Worm (Caenorhabditis elegans) whole organism, L4 larva: ENCODE results near the gene F37H8.6.

Experiments used
- D1046.2 ChIP-seq: fragments of 200-800 bp; sonication (Bioruptor generic); IDR thresholded peaks from 2 replicates; pipeline ENCODE4 v1.3.6; 2022; ENCODE audit warnings: missing genetic modification characterization, missing compliant biosample characterization
- F26F4.8 ChIP-seq: fragments of 200-800 bp; sonication (Bioruptor generic); conservative IDR thresholded peaks from 2 replicates; pipeline ENCODE4 v1.3.6; 2022; ENCODE audit warnings: missing genetic modification characterization, missing compliant biosample characterization
- F49E8.2 ChIP-seq: sonication (generic microtip); optimal IDR thresholded peaks from 2 replicates; lab custom pipeline; 2016; ENCODE audit warnings: missing compliant biosample characterization, mild to moderate bottlenecking, missing genetic modification characterization, borderline replicate concordance
- T20F7.1 ChIP-seq: fragments of 200-800 bp; sonication (Bioruptor generic); optimal IDR thresholded peaks from 2 replicates; lab custom pipeline; 2018; ENCODE audit warnings: mild to moderate bottlenecking, missing genetic modification characterization, missing compliant biosample characterization
- T26A8.4 ChIP-seq: fragments of 200-800 bp; sonication (Bioruptor generic); IDR thresholded peaks from 2 replicates; pipeline ENCODE4 v1.3.6; 2022; ENCODE audit warnings: missing genetic modification characterization, missing compliant biosample characterization
- Y48G9A.11 ChIP-seq: fragments of 200-800 bp; sonication (Bioruptor generic); IDR thresholded peaks from 2 replicates; pipeline ENCODE4 v1.3.6; 2022; ENCODE audit warnings: missing genetic modification reagents, missing genetic modification characterization, missing compliant biosample characterization
- Y5F2A.4 ChIP-seq: fragments of 200-800 bp; sonication (Bioruptor generic); optimal IDR thresholded peaks from 2 replicates; lab custom pipeline; 2018; ENCODE audit warnings: mild to moderate bottlenecking, missing genetic modification characterization, missing compliant biosample characterization
- aha-1 ChIP-seq: fragments of 150-350 bp; peaks from one replicate; lab custom pipeline; 2014; ENCODE audit warnings: missing biosample characterization, missing genetic modification characterization
- ceh-82 ChIP-seq: sonication (generic microtip); optimal IDR thresholded peaks from 2 replicates; lab custom pipeline; 2017; ENCODE audit warnings: missing biosample characterization, missing genetic modification characterization
- ces-1 ChIP-seq: fragments of 150-350 bp; sonication (generic microtip); optimal IDR thresholded peaks from 4 replicates; lab custom pipeline; 2014; ENCODE audit warnings: missing biosample characterization, missing genetic modification reagents, missing genetic modification characterization
- daf-19 ChIP-seq: fragments of 200-800 bp; sonication (Bioruptor generic); conservative IDR thresholded peaks from 2 replicates; pipeline ENCODE4 v1.3.6; 2022; ENCODE audit warnings: missing genetic modification characterization, missing compliant biosample characterization
- daf-8 ChIP-seq: fragments of 200-800 bp; sonication (Bioruptor generic); IDR thresholded peaks from 2 replicates; pipeline ENCODE4 v1.3.6; 2022; ENCODE audit warnings: missing genetic modification characterization, missing compliant biosample characterization
- dmd-8 ChIP-seq: fragments of 200-800 bp; sonication (Bioruptor generic); IDR thresholded peaks from 2 replicates; pipeline ENCODE4 v1.3.6; 2022; ENCODE audit warnings: missing genetic modification characterization, missing compliant biosample characterization
- dmd-9 ChIP-seq: fragments of 200-800 bp; sonication (Bioruptor generic); IDR thresholded peaks from 2 replicates; pipeline ENCODE4 v1.3.6; 2022; ENCODE audit warnings: missing genetic modification reagents, missing genetic modification characterization, missing compliant biosample characterization
- dpl-1 ChIP-seq: fragments of 150-350 bp; optimal IDR thresholded peaks from 2 replicates; lab custom pipeline; 2014; ENCODE audit warnings: missing biosample characterization, missing genetic modification reagents, missing genetic modification characterization
- dve-1 ChIP-seq: sonication (generic microtip); optimal IDR thresholded peaks from 2 replicates; lab custom pipeline; 2017; ENCODE audit warnings: antibody characterized with exemption, mild to moderate bottlenecking, missing genetic modification characterization, missing compliant biosample characterization; ENCODE audit not compliant: insufficient read depth
- egl-43 ChIP-seq: fragments of 200-800 bp; sonication (Bioruptor generic); IDR thresholded peaks from 2 replicates; pipeline ENCODE4 v1.3.6; 2022; ENCODE audit warnings: missing genetic modification reagents, missing genetic modification characterization, missing compliant biosample characterization
- fos-1 ChIP-seq: fragments of 150-350 bp; optimal IDR thresholded peaks from 2 replicates; lab custom pipeline; 2014; ENCODE audit warnings: missing biosample characterization, missing genetic modification characterization
- gei-8 ChIP-seq: fragments of 200-800 bp; sonication (Bioruptor generic); optimal IDR thresholded peaks from 2 replicates; lab custom pipeline; 2018; ENCODE audit warnings: mild to moderate bottlenecking, missing genetic modification characterization, missing compliant biosample characterization
- hif-1 ChIP-seq, 2 experiments: sonication (generic microtip); optimal IDR thresholded peaks; 2 replicates each; lab custom pipeline; 2016 to 2017; ENCODE audit warnings: missing compliant biosample characterization in 2 of 2, missing genetic modification characterization in 2 of 2, missing genetic modification reagents in 2 of 2, missing genotype in 2 of 2, mild to moderate bottlenecking in 1 of 2
- hmg-1.1 ChIP-seq: fragments of 200-800 bp; sonication (Bioruptor generic); IDR thresholded peaks from 2 replicates; pipeline ENCODE4 v1.3.6; 2022; ENCODE audit warnings: missing genetic modification reagents, missing genetic modification characterization, missing compliant biosample characterization
- jun-1 ChIP-seq: fragments of 150-350 bp; optimal IDR thresholded peaks from 2 replicates; lab custom pipeline; 2014; ENCODE audit warnings: missing biosample characterization, missing genetic modification reagents, missing genetic modification characterization
- lim-7 ChIP-seq: fragments of 200-800 bp; sonication (Bioruptor generic); IDR thresholded peaks from 2 replicates; pipeline ENCODE4 v1.3.6; 2022; ENCODE audit warnings: missing genetic modification characterization, missing compliant biosample characterization
- lin-1 ChIP-seq: fragments of 200-800 bp; sonication (Bioruptor generic); IDR thresholded peaks from 2 replicates; pipeline ENCODE4 v1.3.6; 2022; ENCODE audit warnings: missing genetic modification reagents, missing genetic modification characterization, missing compliant biosample characterization
- lin-39 ChIP-seq: fragments of 150-350 bp; optimal IDR thresholded peaks from 2 replicates; lab custom pipeline; 2014; ENCODE audit warnings: missing biosample characterization, missing genetic modification reagents, missing genetic modification characterization
- lir-3 ChIP-seq: sonication (generic microtip); optimal IDR thresholded peaks from 2 replicates; lab custom pipeline; 2016; ENCODE audit warnings: mild to moderate bottlenecking, missing genetic modification characterization, missing compliant biosample characterization
- mdt-29 ChIP-seq: fragments of 200-800 bp; sonication (Bioruptor generic); IDR thresholded peaks from 2 replicates; pipeline ENCODE4 v1.3.6; 2022; ENCODE audit warnings: missing genetic modification reagents, missing genetic modification characterization, missing compliant biosample characterization
- mxl-2 ChIP-seq: fragments of 200-800 bp; sonication (Bioruptor generic); conservative IDR thresholded peaks from 2 replicates; pipeline ENCODE4 v1.3.6; 2022; ENCODE audit warnings: missing genetic modification reagents, missing genetic modification characterization, missing compliant biosample characterization
- nhr-10 ChIP-seq: fragments of 150-350 bp; optimal IDR thresholded peaks from 2 replicates; lab custom pipeline; 2014; ENCODE audit warnings: missing biosample characterization, missing genetic modification characterization
- nhr-102 ChIP-seq: sonication (generic microtip); optimal IDR thresholded peaks from 2 replicates; lab custom pipeline; 2016; ENCODE audit warnings: mild to moderate bottlenecking, missing genetic modification characterization, moderate library complexity, missing compliant biosample characterization
- nhr-28 ChIP-seq: fragments of 150-350 bp; optimal IDR thresholded peaks from 2 replicates; lab custom pipeline; 2014; ENCODE audit warnings: missing biosample characterization, missing genetic modification characterization
- nhr-42 ChIP-seq: fragments of 200-800 bp; sonication (Bioruptor generic); IDR thresholded peaks from 2 replicates; pipeline ENCODE4 v1.3.6; 2022; ENCODE audit warnings: missing genetic modification characterization, missing compliant biosample characterization
- nhr-48 ChIP-seq: sonication (generic microtip); optimal IDR thresholded peaks from 2 replicates; lab custom pipeline; 2016; ENCODE audit warnings: mild to moderate bottlenecking, missing genetic modification characterization, missing compliant biosample characterization
- nhr-76 ChIP-seq: fragments of 150-350 bp; optimal IDR thresholded peaks from 2 replicates; lab custom pipeline; 2014; ENCODE audit warnings: missing biosample characterization, missing genetic modification characterization
- nhr-77 ChIP-seq: fragments of 150-350 bp; optimal IDR thresholded peaks from 2 replicates; lab custom pipeline; 2014; ENCODE audit warnings: missing biosample characterization, missing genetic modification characterization
- php-3 ChIP-seq: fragments of 200-800 bp; sonication (Bioruptor generic); IDR thresholded peaks from 2 replicates; pipeline ENCODE4 v1.3.6; 2022; ENCODE audit warnings: missing genetic modification reagents, missing genetic modification characterization, missing compliant biosample characterization
- set-16 ChIP-seq: fragments of 200-800 bp; sonication (Bioruptor generic); IDR thresholded peaks from 2 replicates; pipeline ENCODE4 v1.3.6; 2022; ENCODE audit warnings: missing genetic modification reagents, missing genetic modification characterization, missing compliant biosample characterization
- spr-1 ChIP-seq: sonication (generic microtip); optimal IDR thresholded peaks from 2 replicates; lab custom pipeline; 2016; ENCODE audit warnings: mild to moderate bottlenecking, missing genetic modification characterization, missing compliant biosample characterization
- unc-39 ChIP-seq: sonication (generic microtip); optimal IDR thresholded peaks from 2 replicates; lab custom pipeline; 2017; ENCODE audit warnings: missing biosample characterization, missing genetic modification characterization
- zfp-3 ChIP-seq: fragments of 200-800 bp; sonication (Bioruptor generic); conservative IDR thresholded peaks from 2 replicates; pipeline ENCODE4 v1.3.6; 2022; ENCODE audit warnings: missing genetic modification reagents, missing genetic modification characterization, missing compliant biosample characterization
- zip-2 ChIP-seq: fragments of 150-350 bp; optimal IDR thresholded peaks from 2 replicates; lab custom pipeline; 2014; ENCODE audit warnings: missing biosample characterization, missing genetic modification characterization

The F37H8.6 gene

ce11 chrII:11224045-11224481 is 46.8 kb upstream of the F37H8.6 start (continued):
- peak; percentile 64; the same call in 1 of the 2 replicates for TF ChIP-seq php-3 (GFP tag; lab: Robert Waterston, UW)
- TF ChIP-seq T20F7.1: no peak
- 0 out of 2 replicates have a peak, but pooled peaks have one; percentile 50 for TF ChIP-seq lim-7 (GFP tag; lab: Robert Waterston, UW)
- no peak for TF ChIP-seq daf-8 (GFP tag; lab: Robert Waterston, UW)
- peak; percentile 78; the same call in 1 of the 2 replicates for TF ChIP-seq nhr-42 (GFP tag; lab: Robert Waterston, UW)
- peak; percentile 24 for TF ChIP-seq gei-8 (GFP tag; lab: Kevin White, UChicago)
- TF ChIP-seq fos-1 (tag; lab: Kevin White, UChicago): no peak
- TF ChIP-seq egl-43: no peak
- TF ChIP-seq nhr-102: peak; percentile 86
- no peak for TF ChIP-seq nhr-76 (tag; lab: Kevin White, UChicago)
- TF ChIP-seq nhr-77: peak; percentile 47
- no peak for TF ChIP-seq lin-1 (GFP tag; lab: Robert Waterston, UW)
- TF ChIP-seq hif-1 (tag; optimal IDR thresholded peaks at IDR 0.05; lab: Kevin White, UChicago): no peak
- TF ChIP-seq ceh-82 (tag; lab: Kevin White, UChicago): no peak
- TF ChIP-seq Y5F2A.4 (GFP tag; lab: Kevin White, UChicago): no peak
- TF ChIP-seq F26F4.8 (GFP tag; lab: Robert Waterston, UW): no peak
- no peak for TF ChIP-seq lin-39 (tag; lab: Kevin White, UChicago)
- peak; percentile 44 for TF ChIP-seq nhr-48 (tag; lab: Kevin White, UChicago)
- no peak for TF ChIP-seq ces-1 (GFP tag; lab: Kevin White, UChicago)
- TF ChIP-seq daf-19 (GFP tag; lab: Robert Waterston, UW): peak; percentile 67; the same call in 1 of the 2 replicates
- TF ChIP-seq nhr-28: peak; percentile 72

- TF ChIP-seq dmd-8 (GFP tag; lab: Robert Waterston, UW) (0 out of 2 replicates have a peak, but pooled peaks have one; percentile 22), set-16 (peak; percentile 75), lin-39 (tag; lab: Kevin White, UChicago) (no peak)
These were observed 44.6 kb upstream of the F37H8.6 start, which contains the start of gene plpr-1 for ce11 chrII:11221771-11222355. Gene plpr-1 (plus strand): TSS chrII:11222305.

- TF ChIP-seq hmg-1.1 (GFP tag; lab: Robert Waterston, UW): peak; percentile 33; the same call in 1 of the 2 replicates
- peak; percentile 80 for TF ChIP-seq set-16
- TF ChIP-seq lim-7 (GFP tag; lab: Robert Waterston, UW): peak; percentile 38
- peak; percentile 52; the same call in 1 of the 2 replicates for TF ChIP-seq egl-43
- TF ChIP-seq T26A8.4 (GFP tag; lab: Robert Waterston, UW): peak; percentile 39; the same call in 1 of the 2 replicates
- TF ChIP-seq dmd-9 (GFP tag; lab: Robert Waterston, UW): 0 out of 2 replicates have a peak, but pooled peaks have one; percentile 19
- TF ChIP-seq mxl-2 (GFP tag; lab: Robert Waterston, UW): peak; percentile 38; the same call in 1 of the 2 replicates
These were observed 34.4 kb upstream of the F37H8.6 start for ce11 chrII:11211661-11212060.

- TF ChIP-seq nhr-28 (peak; percentile 46), spr-1 (tag; lab: Kevin White, UChicago) (no peak)
- TF ChIP-seq, all 104 proteins: peak for 1
These were observed 28.5 kb upstream of the F37H8.6 start for ce11 chrII:11205783-11206182.

ce11 chrII:11204731-11205130 is 27.5 kb upstream of the F37H8.6 start:
- no peak for TF ChIP-seq Y48G9A.11 (GFP tag; lab: Robert Waterston, UW)
- no peak for TF ChIP-seq T26A8.4 (GFP tag; lab: Robert Waterston, UW)
- no peak for TF ChIP-seq dpl-1 (GFP tag; lab: Kevin White, UChicago)
- no peak for TF ChIP-seq Y5F2A.4 (GFP tag; lab: Kevin White, UChicago)
- no peak for TF ChIP-seq unc-39 (tag; lab: Kevin White, UChicago)
- TF ChIP-seq lir-3 (tag; lab: Kevin White, UChicago): no peak
- no peak for TF ChIP-seq D1046.2 (GFP tag; lab: Robert Waterston, UW)
- TF ChIP-seq spr-1 (tag; lab: Kevin White, UChicago): no peak
- no peak for TF ChIP-seq zip-2
- TF ChIP-seq nhr-10 (tag; lab: Kevin White, UChicago): no peak
- TF ChIP-seq F49E8.2: no peak
- no peak for TF ChIP-seq jun-1 (tag; lab: Kevin White, UChicago)
- TF ChIP-seq mdt-29 (GFP tag; lab: Robert Waterston, UW): no peak
- no peak for TF ChIP-seq aha-1 (tag; lab: Kevin White, UChicago)
- TF ChIP-seq zfp-3 (GFP tag; lab: Robert Waterston, UW): no peak
- TF ChIP-seq dve-1 (tag; lab: Kevin White, UChicago): no peak
- TF ChIP-seq fos-1 (tag; lab: Kevin White, UChicago): no peak
- no peak for TF ChIP-seq T20F7.1
- TF ChIP-seq gei-8 (GFP tag; lab: Kevin White, UChicago): no peak
